Worm (Caenorhabditis elegans): Measurements from ENCODE around the gene str-116.

str-116 gene

DNA sequence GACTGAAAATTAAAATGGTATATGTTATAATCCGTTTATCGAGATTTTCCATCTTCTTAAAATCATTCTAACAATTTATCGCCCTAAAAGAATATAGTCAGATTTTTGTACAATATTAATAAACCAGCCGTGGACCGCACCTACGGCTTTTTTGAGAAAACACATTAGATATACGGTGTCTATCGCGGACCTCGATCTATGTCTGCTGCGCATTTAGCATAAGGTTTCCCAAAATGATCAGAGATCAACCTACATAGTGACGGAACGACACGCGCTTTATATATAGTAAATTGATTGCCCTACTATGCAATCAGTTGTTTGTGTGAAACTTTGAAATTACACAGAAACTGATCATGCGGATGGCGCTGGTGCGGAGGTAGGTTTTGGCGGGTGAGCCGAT, 25.9 kb downstream of the str-116 start:
- TF ChIP-seq snpc-1.1 (tag; optimal IDR thresholded peaks at IDR 0.05; ENCODE audit: insufficient read depth) (peak; percentile 24), B0019.2 (GFP tag; conservative IDR thresholded peaks at IDR 0.05) (no peak), snpc-4 (GFP tag; optimal IDR thresholded peaks at IDR 0.05) (peak; percentile 3), snpc-4 (tag; optimal IDR thresholded peaks at IDR 0.05) (peak in 2 of 4 experiments; percentile 68 to 86)

DNA sequence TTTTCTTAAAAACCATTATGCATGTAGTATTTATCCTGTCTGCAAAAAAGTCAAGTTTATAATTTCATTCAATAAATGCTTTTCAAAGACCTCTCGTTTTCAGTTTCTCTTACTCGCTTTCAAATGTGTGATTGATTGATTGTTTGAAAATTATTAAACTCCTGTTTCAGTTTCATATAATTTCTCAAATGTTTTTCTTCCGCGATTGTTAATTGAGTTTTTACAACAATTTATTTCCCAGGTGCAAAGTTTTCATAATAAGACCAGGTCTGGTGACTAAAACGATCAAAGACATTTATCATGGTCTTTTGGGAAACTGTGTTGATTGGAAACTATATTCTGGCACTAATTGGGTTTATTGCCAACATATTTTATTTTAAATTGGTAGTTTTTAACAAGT, 27.6 kb downstream of the str-116 start, which contains the start of gene T03F7.6:
Gene T03F7.6 (plus strand): TSS at position 301 of the 400 bp plus-strand sequence.
- TF ChIP-seq B0261.1 (tag; optimal IDR thresholded peaks at IDR 0.05) (no peak), ceh-100 (GFP tag; IDR thresholded peaks at IDR 0.05) (no peak), sea-2 (GFP tag; IDR thresholded peaks at IDR 0.05) (no peak), cebp-1 (GFP tag; IDR thresholded peaks at IDR 0.05) (no peak), cebp-1 (tag; optimal IDR thresholded peaks at IDR 0.05) (no peak), nfya-2 (GFP tag; IDR thresholded peaks at IDR 0.05) (no peak), xnd-1 (tag; optimal IDR thresholded peaks at IDR 0.05) (no peak), gei-17 (GFP tag; optimal IDR thresholded peaks at IDR 0.05) (no peak), B0035.1 (tag; optimal IDR thresholded peaks at IDR 0.05) (no peak), efl-1 (GFP tag; optimal IDR thresholded peaks at IDR 0.05) (no peak), snpc-4 (GFP tag; optimal IDR thresholded peaks at IDR 0.05) (no peak), snpc-4 (tag; optimal IDR thresholded peaks at IDR 0.05) (no peak), die-1 (tag; optimal IDR thresholded peaks at IDR 0.05) (no peak), F49E8.2 (tag; optimal IDR thresholded peaks at IDR 0.05; ENCODE audit: insufficient read depth) (no peak), attf-6 (GFP tag; IDR thresholded peaks at IDR 0.05) (no peak), ceh-79 (tag; optimal IDR thresholded peaks at IDR 0.05) (no peak), B0336.3 (GFP tag; IDR thresholded peaks at IDR 0.05) (no peak), ceh-58 (GFP tag; IDR thresholded peaks at IDR 0.05) (no peak), snpc-1.3 (tag; optimal IDR thresholded peaks at IDR 0.05; ENCODE audit: insufficient read depth) (no peak), repo-1 (tag; optimal IDR thresholded peaks at IDR 0.05) (no peak), F33H1.4 (GFP tag; IDR thresholded peaks at IDR 0.05) (no peak), zim-3 (tag; optimal IDR thresholded peaks at IDR 0.05) (no peak)

DNA sequence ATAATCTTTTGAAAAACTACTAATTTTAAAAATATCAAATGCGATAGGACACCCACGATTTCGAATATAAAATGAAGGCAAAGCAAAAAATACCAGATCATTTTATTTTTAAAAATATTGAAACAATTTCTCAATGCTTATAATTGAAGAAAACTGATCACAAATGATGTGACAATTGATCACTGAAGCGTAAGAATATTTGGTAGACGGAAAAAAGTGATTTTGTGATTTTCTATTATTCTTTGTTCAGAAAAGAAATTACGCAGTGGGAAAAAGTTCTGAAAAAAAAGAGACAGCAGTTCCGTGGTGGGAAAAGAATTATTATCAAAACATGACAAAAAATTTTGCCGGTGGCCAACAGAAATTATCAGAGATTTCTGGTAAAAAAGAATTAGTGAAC, 31.9 kb downstream of the str-116 start, which contains the start of gene T03F7.5:
Gene T03F7.5 (minus strand): TSS at position 101 of the 400 bp plus-strand sequence.
- no peak for TF ChIP-seq chd-7 (tag; optimal IDR thresholded peaks at IDR 0.05)
- TF ChIP-seq T07F8.4 (tag; optimal IDR thresholded peaks at IDR 0.05) = no peak
- TF ChIP-seq ceh-100 (GFP tag; IDR thresholded peaks at IDR 0.05) = no peak
- no peak for TF ChIP-seq D2030.7 (GFP tag; IDR thresholded peaks at IDR 0.05)
- TF ChIP-seq nhr-90 (tag; optimal IDR thresholded peaks at IDR 0.05) = no peak
- no peak for TF ChIP-seq F23B12.7 (tag; optimal IDR thresholded peaks at IDR 0.05; ENCODE audit: insufficient read depth)
- TF ChIP-seq egrh-3 (GFP tag; IDR thresholded peaks at IDR 0.05) = no peak
- no peak for TF ChIP-seq hlh-12 (tag; optimal IDR thresholded peaks at IDR 0.05)
- no peak for TF ChIP-seq rpc-1 (optimal IDR thresholded peaks at IDR 0.05)
- no peak for TF ChIP-seq rpc-1 (tag; optimal IDR thresholded peaks at IDR 0.05)
- no peak for TF ChIP-seq ztf-22 (GFP tag; optimal IDR thresholded peaks at IDR 0.05)
- no peak for TF ChIP-seq ztf-6 (GFP tag; IDR thresholded peaks at IDR 0.05)
- TF ChIP-seq nfya-1 (tag; optimal IDR thresholded peaks at IDR 0.05; ENCODE audit: borderline replicate concordance, insufficient read depth) = no peak
- no peak for TF ChIP-seq dox-1 (GFP tag; IDR thresholded peaks at IDR 0.05)
- no peak for TF ChIP-seq lin-26 (GFP tag; IDR thresholded peaks at IDR 0.05)
- TF ChIP-seq ztf-26 (tag; optimal IDR thresholded peaks at IDR 0.05) = no peak
- no peak for TF ChIP-seq ztf-3 (GFP tag; optimal IDR thresholded peaks at IDR 0.05)
